Worm (Caenorhabditis elegans) whole organism, mixed stage, embryonic: ENCODE results near the gene F53F4.12.
A peak's percentile ranks its signal among the peaks of the same experiment; 100 is the strongest.

Experiments used
- ces-1 ChIP-seq: fragments of 150-350 bp; optimal IDR thresholded peaks from 2 replicates; lab custom pipeline; 2014; ENCODE audit warnings: missing biosample characterization, missing genetic modification reagents, missing genetic modification characterization
- ham-2 ChIP-seq: fragments of 200-800 bp; sonication (Bioruptor generic); optimal IDR thresholded peaks from 2 replicates; lab custom pipeline; 2018; ENCODE audit warnings: mild to moderate bottlenecking, missing genetic modification characterization, missing compliant biosample characterization
- lsy-2 ChIP-seq: fragments of 150-350 bp; optimal IDR thresholded peaks from 2 replicates; lab custom pipeline; 2014; ENCODE audit warnings: missing biosample characterization, missing genetic modification characterization
- pha-4 ChIP-seq: fragments of 150-350 bp; optimal IDR thresholded peaks from 2 replicates; lab custom pipeline; 2018; ENCODE audit warnings: missing biosample characterization, missing genetic modification reagents, missing genetic modification characterization
- snpc-4 ChIP-seq: fragments of 150-350 bp; optimal IDR thresholded peaks from 2 replicates; lab custom pipeline; 2014; ENCODE audit warnings: missing biosample characterization, missing genetic modification characterization
- sptf-1 ChIP-seq: sonication (generic microtip); optimal IDR thresholded peaks from 2 replicates; lab custom pipeline; 2017; ENCODE audit warnings: mild to moderate bottlenecking, missing genetic modification characterization, moderate library complexity, missing compliant biosample characterization

ce11 chrV:13649730-13650349, 24.0 kb downstream of the F53F4.12 start, which contains the start of gene H37A05.4:
- TF ChIP-seq snpc-4 (tag; lab: Kevin White, UChicago) (no peak), ces-1 (GFP tag; lab: Kevin White, UChicago) (no peak), pha-4 (tag; lab: Kevin White, UChicago) (no peak), ham-2 (GFP tag; lab: Kevin White, UChicago) (no peak), sptf-1 (tag; lab: Kevin White, UChicago) (peak; percentile 9), lsy-2 (no peak)
